Worm (Caenorhabditis elegans) whole organism, midembryonic: Measurements from ENCODE around the gene str-28.

Experiments
- T22C8.4 ChIP-seq: fragments of 200-800 bp; sonication (Bioruptor generic); IDR thresholded peaks from 2 replicates; pipeline ENCODE4 v1.3.6; 2022; ENCODE audit warnings: missing genetic modification characterization, missing compliant biosample characterization
- cog-1 ChIP-seq: sonication (generic microtip); optimal IDR thresholded peaks from 2 replicates; lab custom pipeline; 2016; ENCODE audit warnings: missing genetic modification characterization, missing compliant biosample characterization
- flt-1 ChIP-seq: fragments of 200-800 bp; sonication (Bioruptor generic); IDR thresholded peaks from 2 replicates; pipeline ENCODE4 v1.3.6; 2022; ENCODE audit warnings: missing genetic modification characterization, missing compliant biosample characterization
- klf-2 ChIP-seq: fragments of 200-800 bp; sonication (Bioruptor generic); conservative IDR thresholded peaks from 2 replicates; pipeline ENCODE4 v1.3.6; 2022; ENCODE audit warnings: missing genetic modification reagents, missing genetic modification characterization, missing compliant biosample characterization
- ref-1 ChIP-seq: fragments of 200-800 bp; sonication (Bioruptor generic); conservative IDR thresholded peaks from 2 replicates; pipeline ENCODE4 v1.3.6; 2022; ENCODE audit warnings: missing genetic modification reagents, missing genetic modification characterization, missing compliant biosample characterization
- tab-1 ChIP-seq: fragments of 200-800 bp; sonication (Bioruptor generic); IDR thresholded peaks from 2 replicates; pipeline ENCODE4 v1.3.6; 2022; ENCODE audit warnings: missing genetic modification characterization, missing compliant biosample characterization
- ztf-23 ChIP-seq: fragments of 200-800 bp; sonication (Bioruptor generic); IDR thresholded peaks from 2 replicates; pipeline ENCODE4 v1.3.6; 2022; ENCODE audit warnings: missing genetic modification reagents, missing genetic modification characterization, missing compliant biosample characterization
- ztf-29 ChIP-seq: fragments of 200-800 bp; sonication (Bioruptor generic); IDR thresholded peaks from 2 replicates; pipeline ENCODE4 v1.3.6; 2022; ENCODE audit warnings: missing genetic modification reagents, missing genetic modification characterization, missing compliant biosample characterization

DNA sequence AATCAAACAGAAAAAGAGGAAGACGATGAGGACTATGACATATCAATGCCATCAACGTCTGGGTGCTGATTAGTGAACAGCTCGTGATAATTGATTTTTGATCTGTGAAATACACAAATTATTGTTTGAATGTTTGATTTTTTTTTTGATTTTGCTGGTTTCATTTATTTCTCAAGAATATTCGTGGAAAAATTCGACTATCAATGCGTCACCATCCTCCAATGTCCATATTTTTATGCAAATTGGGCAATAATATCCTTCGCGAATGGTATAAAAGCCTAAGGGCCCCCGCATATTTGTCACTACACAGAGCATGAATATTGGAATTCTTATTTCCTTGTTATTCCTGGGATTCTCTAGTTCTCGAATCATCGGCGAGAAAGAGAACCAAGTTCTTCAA, 32.9 kb downstream of the str-28 start, which contains the start of gene try-13:
- TF ChIP-seq klf-2 (GFP tag; lab: Robert Waterston, UW) (no peak), ztf-23 (no peak), flt-1 (no peak), T22C8.4 (GFP tag; lab: Robert Waterston, UW) (no peak), cog-1 (no peak), ref-1 (GFP tag; lab: Robert Waterston, UW) (no peak), tab-1 (no peak), ztf-29 (no peak)
